Fruit fly (Drosophila melanogaster): ENCODE data around the gene VhaM9.7-c.

The VhaM9.7-c gene

DNA sequence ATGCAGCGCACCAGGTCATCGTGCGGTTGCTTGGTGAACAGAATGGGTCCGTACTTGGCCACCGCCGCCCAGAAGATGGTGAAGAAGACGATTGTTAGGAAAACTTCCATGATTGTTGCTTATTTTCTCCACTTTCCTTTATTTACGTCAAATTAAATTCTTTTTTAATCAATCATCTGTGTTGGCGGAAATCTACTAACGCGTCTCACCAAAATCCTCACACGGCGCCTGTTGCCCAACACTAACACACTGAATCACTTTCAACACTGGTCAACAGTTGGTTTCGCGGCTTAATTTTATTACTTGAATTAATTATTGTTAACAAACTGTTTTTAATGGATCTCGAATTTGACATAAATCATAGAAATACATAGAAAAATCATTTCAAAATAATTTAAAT is at the start of gene VhaM9.7-c:
Gene VhaM9.7-c, minus strand, starts transcription at position 207 of the 400 bp plus-strand sequence.
- TF ChIP-seq CG17801 (GFP tag; optimal IDR thresholded peaks at IDR 0.05; ENCODE audit: partially characterized antibody): peak; percentile 59

DNA sequence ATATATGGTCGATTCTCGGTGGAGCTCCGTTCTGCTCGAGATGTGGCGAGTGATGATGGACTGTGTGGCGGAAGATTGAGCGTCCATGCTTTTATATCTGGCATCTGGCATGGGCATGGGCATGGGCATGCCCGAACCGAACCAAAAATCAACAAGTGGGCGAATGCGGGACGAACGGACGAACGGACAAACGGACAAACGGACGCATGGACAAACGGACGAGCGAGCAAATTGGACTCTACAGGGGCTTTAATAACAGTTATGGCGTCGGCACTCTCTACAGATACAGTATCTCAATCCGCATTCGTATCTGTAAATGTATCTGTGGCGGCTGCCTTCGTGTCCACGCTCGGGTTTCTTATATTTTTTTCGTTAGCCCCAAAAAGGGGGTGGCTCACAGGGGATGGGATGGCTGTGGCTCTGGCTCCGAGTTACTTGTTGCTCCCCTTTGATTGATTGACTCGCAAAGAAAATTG is 49.5 kb upstream of the VhaM9.7-c start, which contains the start of gene ImpL2:
Gene ImpL2, minus strand, starts transcription at position 51 of the 476 bp plus-strand sequence.
- TF ChIP-seq CG17801 (GFP tag; optimal IDR thresholded peaks at IDR 0.05; ENCODE audit: partially characterized antibody): no peak

DNA sequence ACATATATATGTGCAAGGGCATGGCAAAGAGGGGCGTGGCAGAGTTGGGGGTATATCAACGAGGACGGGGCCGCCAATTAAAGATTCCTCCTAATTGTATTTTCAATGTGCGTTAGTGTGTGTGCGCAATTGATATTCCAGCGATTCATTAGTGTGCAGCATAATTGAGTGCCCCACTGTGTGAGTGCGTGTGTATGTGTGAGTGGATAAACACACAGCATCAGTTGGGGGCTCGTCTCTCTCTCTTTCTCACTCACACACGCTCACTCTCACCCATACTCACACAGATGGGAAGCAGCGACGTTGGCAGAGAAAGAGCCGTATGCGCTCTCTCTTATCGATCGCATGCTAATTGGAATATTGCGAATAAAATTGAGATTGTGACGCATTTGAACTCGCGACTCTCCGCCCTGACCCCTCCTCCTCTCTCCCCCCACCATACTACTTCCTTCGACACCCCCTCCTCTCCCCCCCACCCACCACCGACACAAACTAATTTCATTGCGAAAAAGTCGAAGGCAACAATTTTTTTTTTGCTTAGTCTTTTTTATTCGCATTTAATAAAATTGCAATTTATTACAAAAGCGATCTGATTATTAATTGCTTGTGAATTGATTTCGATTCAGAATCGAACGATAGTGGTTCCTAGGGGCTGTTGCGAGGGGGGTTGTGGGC is 47.1 kb upstream of the VhaM9.7-c start:
- TF ChIP-seq CG17801 (GFP tag; optimal IDR thresholded peaks at IDR 0.05; ENCODE audit: partially characterized antibody): no peak

DNA sequence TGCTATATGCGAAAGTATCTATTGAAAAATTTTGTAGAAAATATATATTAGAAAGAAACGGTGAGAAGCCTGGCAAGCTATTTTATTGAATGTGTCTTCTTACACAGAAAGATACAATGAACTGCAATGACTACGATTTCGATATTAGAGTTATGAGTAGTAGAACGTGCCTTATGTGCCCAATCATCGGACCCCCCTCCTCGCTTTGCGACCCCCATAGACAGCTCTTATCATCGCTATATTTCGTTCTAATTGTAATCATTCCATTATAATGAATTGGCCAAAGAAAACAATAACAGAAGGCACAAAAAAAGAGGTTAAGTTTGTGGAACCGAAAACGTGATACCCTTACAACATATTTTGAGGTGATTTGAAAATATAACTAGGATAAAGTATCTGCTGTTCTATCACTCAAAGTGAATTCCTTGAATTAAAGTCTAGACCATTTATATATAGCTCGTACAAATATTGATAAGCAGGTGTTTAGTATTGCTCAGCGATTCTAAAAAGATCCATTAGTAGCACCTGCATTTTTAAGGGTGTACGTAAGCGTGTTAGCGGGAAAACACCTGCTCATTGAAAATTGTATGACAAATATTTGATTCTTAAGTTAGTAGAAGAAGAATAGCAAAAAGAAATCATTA is 46.2 kb upstream of the VhaM9.7-c start:
- TF ChIP-seq CG17801 (GFP tag; optimal IDR thresholded peaks at IDR 0.05; ENCODE audit: partially characterized antibody): no peak

DNA sequence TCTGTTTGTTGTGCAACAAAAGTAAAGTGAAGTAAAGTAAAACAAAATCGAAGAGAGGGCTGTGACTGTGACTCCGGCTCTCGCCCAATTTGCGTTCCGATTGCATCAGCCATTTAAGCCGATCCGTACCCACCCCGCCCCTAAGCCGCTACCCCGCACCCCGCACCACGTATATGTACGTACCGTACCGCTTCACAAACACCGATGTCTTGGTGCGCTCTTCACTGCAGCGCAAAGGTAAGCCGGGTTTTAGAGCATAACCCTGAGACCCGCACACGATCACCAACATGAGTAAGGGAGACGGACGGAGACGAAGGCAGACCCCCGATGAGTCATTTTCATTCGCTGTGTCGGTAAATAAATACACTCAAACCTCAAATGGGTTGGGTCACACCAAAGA is 45.6 kb upstream of the VhaM9.7-c start:
- TF ChIP-seq CG17801 (GFP tag; optimal IDR thresholded peaks at IDR 0.05; ENCODE audit: partially characterized antibody): peak; percentile 2

DNA sequence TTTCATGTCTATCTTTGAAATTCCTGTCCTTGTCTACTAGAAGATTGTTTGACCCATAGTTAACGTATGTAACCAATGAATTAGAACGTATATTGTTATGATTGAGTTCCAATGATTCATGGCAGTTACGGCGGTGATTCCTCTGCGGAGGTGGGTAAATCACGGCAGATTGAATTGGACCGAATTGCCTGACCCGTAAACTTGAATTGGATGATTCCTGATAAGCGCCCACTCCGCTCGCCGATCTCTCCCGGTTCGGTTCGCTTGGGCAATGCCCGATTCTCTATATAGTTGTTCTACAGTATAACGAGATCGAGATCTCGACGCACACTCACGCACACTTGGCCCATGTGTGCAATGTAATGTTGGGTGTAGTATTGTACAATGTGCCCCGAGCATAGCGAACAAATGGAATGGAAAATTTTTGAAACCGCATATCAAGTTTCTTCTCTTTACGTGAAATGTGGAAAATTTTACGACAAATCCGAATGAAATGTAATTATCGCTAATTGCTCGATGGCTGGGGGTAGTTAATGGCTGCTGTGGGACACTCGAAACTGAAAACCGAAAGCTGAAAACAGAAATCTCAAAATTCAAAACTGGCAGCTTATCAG is 44.8 kb upstream of the VhaM9.7-c start:
- no peak for TF ChIP-seq CG17801 (GFP tag; optimal IDR thresholded peaks at IDR 0.05; ENCODE audit: partially characterized antibody)

DNA sequence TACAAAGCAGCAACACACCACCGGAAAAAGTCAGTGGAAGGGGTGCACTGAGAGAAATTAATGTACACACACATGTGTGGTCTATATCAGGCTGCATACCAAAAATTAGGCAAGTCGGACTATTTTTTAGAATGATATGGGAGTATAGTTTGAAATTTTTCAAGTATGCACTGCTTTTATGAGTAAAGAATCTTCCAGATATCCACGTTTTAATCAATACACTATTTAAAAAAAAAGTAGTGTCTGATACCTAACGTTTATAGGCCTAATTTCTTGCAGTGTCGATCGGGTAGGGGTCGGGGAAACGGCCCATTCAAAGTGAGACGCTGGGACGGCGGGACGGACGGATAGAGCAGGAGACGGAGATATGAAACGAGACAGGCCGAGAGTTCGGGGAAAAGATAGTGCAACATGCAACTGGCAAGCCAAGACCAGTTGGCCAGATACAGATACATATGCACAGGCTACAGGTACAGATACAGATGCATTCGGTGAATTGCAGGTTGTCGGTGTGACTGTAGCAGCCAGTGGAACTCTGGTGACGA is 43.8 kb upstream of the VhaM9.7-c start:
- peak; percentile 46 for TF ChIP-seq CG17801 (GFP tag; optimal IDR thresholded peaks at IDR 0.05; ENCODE audit: partially characterized antibody)

DNA sequence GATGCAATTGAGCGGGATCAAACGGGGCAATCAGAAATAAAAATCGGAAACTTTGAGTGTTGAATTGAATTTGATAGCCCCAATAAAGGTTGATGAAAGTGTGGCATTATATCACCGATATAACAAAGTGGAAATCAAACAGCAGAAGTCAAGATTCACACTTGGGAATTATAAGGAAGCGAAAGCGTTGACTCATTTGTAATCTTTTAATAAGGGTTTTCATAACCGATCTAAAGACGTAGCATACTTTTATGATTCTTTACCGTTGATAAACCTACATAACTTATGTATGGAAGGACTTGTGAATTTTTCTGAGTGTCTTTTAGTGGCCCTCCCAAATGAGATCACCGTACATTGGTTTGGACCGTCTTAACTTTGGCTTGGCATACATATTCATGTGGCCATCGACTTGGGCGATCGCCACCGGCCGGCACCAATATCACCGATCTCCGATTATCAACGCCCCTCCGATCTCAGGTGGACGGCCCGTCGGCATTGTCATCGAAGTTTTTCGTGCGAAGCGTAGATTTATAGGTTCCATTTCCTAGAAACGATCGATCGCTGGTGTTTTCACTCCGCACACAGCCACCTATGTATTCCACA is 42.8 kb upstream of the VhaM9.7-c start:
- no peak for TF ChIP-seq CG17801 (GFP tag; optimal IDR thresholded peaks at IDR 0.05; ENCODE audit: partially characterized antibody)

DNA sequence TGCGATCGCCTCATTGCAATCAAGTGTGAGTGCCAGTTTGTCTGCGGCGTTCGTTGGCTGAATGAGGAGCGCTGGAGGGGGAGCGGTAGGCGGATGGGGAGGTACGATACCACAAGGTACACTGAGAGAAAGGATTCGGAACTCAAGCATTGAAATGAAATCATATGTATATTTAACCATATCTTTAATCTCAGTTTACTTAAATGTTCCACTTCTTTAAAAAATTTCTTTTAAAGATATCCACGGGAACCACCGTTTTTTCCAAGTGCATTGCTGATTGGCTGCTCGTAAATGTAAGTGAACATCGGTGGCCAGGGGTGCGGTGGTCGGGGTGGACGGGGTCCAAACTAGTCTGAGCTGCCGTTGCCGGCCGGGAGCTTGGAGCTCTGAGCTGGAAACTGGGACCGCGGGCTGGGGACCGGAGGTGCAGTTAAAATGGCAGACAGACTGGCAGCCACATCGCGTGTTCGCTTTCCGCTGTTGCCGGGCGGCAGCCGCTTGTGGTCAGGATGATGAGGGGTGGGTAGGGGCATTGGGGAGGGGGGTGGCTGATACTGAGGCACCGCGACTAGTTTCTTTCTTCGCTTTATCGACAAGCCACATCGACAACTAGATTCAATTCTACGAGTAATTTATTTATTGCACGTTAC is 41.6 kb upstream of the VhaM9.7-c start:
- TF ChIP-seq CG17801 (GFP tag; optimal IDR thresholded peaks at IDR 0.05; ENCODE audit: partially characterized antibody): peak; percentile 57

DNA sequence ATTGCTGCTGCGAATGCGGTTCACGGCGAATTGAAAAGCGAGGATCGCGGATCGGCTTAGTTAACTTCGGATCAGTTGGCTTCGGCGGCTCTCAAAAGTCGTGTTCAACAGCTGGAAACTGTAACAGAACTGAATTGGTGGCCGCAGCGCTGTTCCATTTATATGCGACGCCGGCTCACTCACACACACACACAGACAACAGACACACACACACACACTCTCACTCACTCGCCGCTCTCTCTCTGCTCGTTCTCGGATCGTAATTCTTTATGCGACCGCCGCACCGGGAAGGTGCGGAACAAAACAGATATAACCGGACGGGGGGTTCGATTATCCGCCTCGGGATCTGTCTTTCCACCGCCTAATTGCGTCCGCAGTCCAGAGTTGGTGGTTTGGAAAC is 40.5 kb upstream of the VhaM9.7-c start, which contains the start of gene CG46460:
Gene CG46460, minus strand, starts transcription at position 139 of the 400 bp plus-strand sequence.
- no peak for TF ChIP-seq CG17801 (GFP tag; optimal IDR thresholded peaks at IDR 0.05; ENCODE audit: partially characterized antibody)

DNA sequence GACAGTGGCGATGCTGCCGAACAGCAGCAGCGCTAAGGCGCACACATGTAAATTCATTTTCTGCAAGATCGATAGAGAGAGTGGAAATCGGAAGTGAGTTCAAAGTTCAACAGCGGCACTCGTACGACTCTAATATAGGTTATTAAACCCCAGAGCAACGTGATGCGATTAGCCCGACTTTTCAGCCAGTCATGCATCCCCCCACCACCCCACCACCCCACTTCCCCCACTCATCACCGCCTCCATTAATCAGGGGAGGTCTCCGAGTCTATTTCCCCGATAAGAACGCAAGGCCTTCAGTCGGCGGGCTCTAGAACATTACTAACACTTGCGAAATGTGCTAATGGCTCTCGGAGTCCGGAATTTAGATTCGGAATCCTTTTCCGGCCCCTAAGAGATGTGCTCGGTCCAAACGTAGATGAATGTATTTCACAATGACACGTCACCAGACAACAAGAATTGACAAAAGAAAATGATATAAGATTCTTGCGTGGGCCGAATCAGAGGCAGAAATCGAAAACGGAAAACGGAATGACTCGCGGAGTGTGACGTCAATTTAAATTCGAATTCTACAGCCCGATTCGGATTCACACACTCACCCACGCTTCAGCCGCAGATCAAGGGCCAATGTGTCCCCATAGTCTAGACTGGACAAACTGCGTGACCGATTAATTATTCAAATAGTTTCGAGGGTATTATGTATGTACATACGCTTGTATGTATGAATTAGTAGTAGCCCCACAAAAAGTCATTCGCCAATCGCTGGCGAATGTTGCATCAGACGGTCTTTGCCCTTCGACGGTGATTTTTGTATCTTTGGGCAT is 39.2 kb upstream of the VhaM9.7-c start:
- no peak for TF ChIP-seq CG17801 (GFP tag; optimal IDR thresholded peaks at IDR 0.05; ENCODE audit: partially characterized antibody)

DNA sequence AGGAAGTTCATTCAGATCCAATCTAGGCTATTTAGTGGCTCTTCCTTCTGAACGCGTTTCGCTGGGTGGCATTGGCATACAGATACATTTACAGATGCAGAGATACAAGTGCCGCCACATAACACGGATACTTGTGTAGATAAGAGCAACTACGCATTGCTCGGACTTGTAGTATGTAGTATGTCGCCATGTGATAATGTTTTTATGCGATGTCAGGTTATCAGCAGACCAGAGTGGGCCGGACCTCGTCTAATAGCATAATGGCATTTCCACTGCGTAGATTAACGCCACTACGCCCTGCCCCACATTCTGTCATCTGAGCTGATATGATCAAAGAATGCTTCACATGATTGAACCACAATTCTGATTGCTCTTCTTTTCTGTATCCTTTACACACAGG is 35.1 kb upstream of the VhaM9.7-c start:
- TF ChIP-seq CG17801 (GFP tag; optimal IDR thresholded peaks at IDR 0.05; ENCODE audit: partially characterized antibody): no peak

DNA sequence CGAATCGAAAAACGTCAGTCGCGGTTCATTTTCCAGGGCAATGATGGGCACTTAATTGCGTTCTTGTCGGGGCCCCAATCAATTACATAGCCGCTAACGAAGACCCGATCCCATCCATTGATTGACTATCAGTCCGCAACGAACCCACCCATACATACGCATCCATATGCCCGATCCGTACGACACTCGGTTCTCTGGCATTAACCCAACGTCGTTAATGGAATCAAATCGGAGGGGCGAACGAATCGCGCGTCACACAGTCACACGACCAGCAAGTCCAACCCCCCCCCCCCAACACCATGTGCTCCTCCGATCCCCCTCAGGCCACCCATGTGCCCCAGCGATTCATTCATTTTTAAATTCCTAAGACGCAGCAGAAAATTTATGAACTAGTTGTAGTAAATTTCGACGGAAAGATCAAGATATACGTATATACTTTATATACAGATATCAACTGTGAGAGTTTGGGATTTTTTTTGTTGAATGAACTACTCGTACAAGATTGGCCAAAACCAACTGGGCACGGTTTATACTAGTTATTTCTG is 34.6 kb upstream of the VhaM9.7-c start:
- TF ChIP-seq CG17801 (GFP tag; optimal IDR thresholded peaks at IDR 0.05; ENCODE audit: partially characterized antibody): no peak

DNA sequence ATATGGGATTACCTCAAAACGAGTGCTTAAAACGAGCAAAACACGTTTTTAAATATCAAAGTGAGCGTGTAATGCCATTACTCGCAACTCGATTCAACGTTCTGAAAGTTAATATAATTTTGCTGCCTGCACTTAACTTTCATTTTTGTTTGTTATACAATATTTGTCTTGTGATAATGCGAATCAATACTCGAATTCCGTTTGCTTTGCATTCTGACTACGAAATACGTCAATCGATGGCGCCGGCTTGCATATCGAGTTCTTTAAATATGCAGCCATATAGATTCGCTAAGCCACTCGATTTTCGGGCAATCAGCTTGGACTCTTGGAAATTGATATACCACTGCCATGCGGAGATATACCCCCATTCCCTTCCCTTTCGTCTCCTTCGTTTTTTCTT is 34.0 kb upstream of the VhaM9.7-c start:
- TF ChIP-seq CG17801 (GFP tag; optimal IDR thresholded peaks at IDR 0.05; ENCODE audit: partially characterized antibody): no peak
